Fruit fly (Drosophila melanogaster) whole organism, pupa: ENCODE measurements around the gene hook.

Experiments used
- CG10348 ChIP-seq: fragments of 200-800 bp; sonication (Bioruptor generic); IDR thresholded peaks from 2 replicates; pipeline ENCODE4 v1.3.6; 2022; ENCODE audit warnings: missing biosample characterization, missing genetic modification characterization
- CG12605 ChIP-seq: fragments of 200-800 bp; sonication (Bioruptor generic); IDR thresholded peaks from 2 replicates; pipeline ENCODE4 v1.3.6; 2022; ENCODE audit warnings: missing biosample characterization, missing genetic modification characterization
- CG13204 ChIP-seq: fragments of 200-800 bp; sonication (Bioruptor generic); optimal IDR thresholded peaks from 2 replicates; lab custom pipeline; 2018; ENCODE audit warnings: missing biosample characterization, mild to moderate bottlenecking, missing genetic modification characterization, moderate library complexity
- CG14655 ChIP-seq: fragments of 200-800 bp; sonication (Bioruptor generic); optimal IDR thresholded peaks from 3 replicates; lab custom pipeline; 2017; ENCODE audit warnings: mild to moderate bottlenecking, missing biosample characterization, missing genetic modification reagents, missing genetic modification characterization
- CG15710 ChIP-seq: fragments of 200-800 bp; sonication (Bioruptor generic); optimal IDR thresholded peaks from 2 replicates; lab custom pipeline; 2018; ENCODE audit warnings: missing biosample characterization, mild to moderate bottlenecking, missing genetic modification characterization, moderate library complexity
- CG17806 ChIP-seq: fragments of 200-800 bp; sonication (Bioruptor generic); optimal IDR thresholded peaks from 2 replicates; lab custom pipeline; 2018; ENCODE audit warnings: missing biosample characterization, mild to moderate bottlenecking, missing genetic modification characterization, moderate library complexity
- CG32121 ChIP-seq: fragments of 200-800 bp; sonication (Bioruptor generic); IDR thresholded peaks from 2 replicates; pipeline ENCODE4 v1.3.6; 2022; ENCODE audit warnings: missing biosample characterization, missing genetic modification characterization
- CG34367 ChIP-seq: fragments of 200-800 bp; sonication (Bioruptor generic); optimal IDR thresholded peaks from 2 replicates; lab custom pipeline; 2018; ENCODE audit warnings: missing biosample characterization, mild to moderate bottlenecking, missing genetic modification characterization
- CG4496 ChIP-seq: fragments of 200-800 bp; sonication (Bioruptor generic); IDR thresholded peaks from 3 replicates; pipeline ENCODE4 v1.3.6; 2022; ENCODE audit warnings: missing biosample characterization, missing genetic modification characterization
- CG8159 ChIP-seq: fragments of 200-800 bp; sonication (Bioruptor generic); optimal IDR thresholded peaks from 3 replicates; lab custom pipeline; 2018; ENCODE audit warnings: missing biosample characterization, mild to moderate bottlenecking, missing genetic modification characterization, moderate library complexity
- CG8301 ChIP-seq: fragments of 200-800 bp; sonication (Bioruptor generic); optimal IDR thresholded peaks from 2 replicates; lab custom pipeline; 2018; ENCODE audit warnings: missing biosample characterization, mild to moderate bottlenecking, missing genetic modification characterization
- CG9948 ChIP-seq: fragments of 200-800 bp; sonication (Bioruptor generic); optimal IDR thresholded peaks from 2 replicates; lab custom pipeline; 2018; ENCODE audit warnings: missing biosample characterization, mild to moderate bottlenecking, missing genetic modification characterization, moderate library complexity
- D1 ChIP-seq: fragments of 200-800 bp; sonication (Bioruptor generic); optimal IDR thresholded peaks from 2 replicates; lab custom pipeline; 2018; ENCODE audit warnings: missing biosample characterization, mild to moderate bottlenecking, missing genetic modification characterization, moderate library complexity
- EcR ChIP-seq: fragments of 200-800 bp; sonication (Bioruptor generic); optimal IDR thresholded peaks from 3 replicates; lab custom pipeline; 2019; ENCODE audit warnings: missing biosample characterization, missing genetic modification characterization, mild to moderate bottlenecking, moderate library complexity, missing genetic modification reagents
- Ets98B ChIP-seq: fragments of 200-800 bp; sonication (Bioruptor generic); IDR thresholded peaks from 2 replicates; pipeline ENCODE4 v1.3.6; 2022; ENCODE audit warnings: missing biosample characterization, missing genetic modification characterization
- Pif1A ChIP-seq: fragments of 200-800 bp; sonication (Bioruptor generic); optimal IDR thresholded peaks from 3 replicates; lab custom pipeline; 2016; ENCODE audit warnings: missing biosample characterization, missing genetic modification characterization
- Pif1B ChIP-seq: fragments of 200-800 bp; sonication (Bioruptor generic); optimal IDR thresholded peaks from 3 replicates; lab custom pipeline; 2016; ENCODE audit warnings: missing biosample characterization, missing genetic modification characterization
- Snoo ChIP-seq: fragments of 200-800 bp; sonication (Bioruptor generic); optimal IDR thresholded peaks from 3 replicates; lab custom pipeline; 2017; ENCODE audit warnings: missing biosample characterization, mild to moderate bottlenecking, missing genetic modification characterization, inconsistent platforms
- fd96Ca ChIP-seq: fragments of 200-800 bp; sonication (Bioruptor generic); IDR thresholded peaks from 3 replicates; pipeline ENCODE4 v1.3.6; 2022; ENCODE audit warnings: missing biosample characterization, missing genetic modification characterization
- gl ChIP-seq: fragments of 200-800 bp; sonication (Bioruptor generic); optimal IDR thresholded peaks from 2 replicates; lab custom pipeline; 2018; ENCODE audit warnings: missing biosample characterization, mild to moderate bottlenecking, missing genetic modification characterization
- rn ChIP-seq: fragments of 200-800 bp; sonication (Bioruptor generic); IDR thresholded peaks from 2 replicates; pipeline ENCODE4 v1.3.6; 2022; ENCODE audit warnings: missing biosample characterization, missing genetic modification characterization

Gene hook

dm6 chr2L:19012776-19013328 is 20.4 kb downstream of the hook start:
- no peak for TF ChIP-seq CG32121 (GFP tag; lab: Robert Waterston, UW)
- TF ChIP-seq CG13204, result peak; percentile 64

DNA sequence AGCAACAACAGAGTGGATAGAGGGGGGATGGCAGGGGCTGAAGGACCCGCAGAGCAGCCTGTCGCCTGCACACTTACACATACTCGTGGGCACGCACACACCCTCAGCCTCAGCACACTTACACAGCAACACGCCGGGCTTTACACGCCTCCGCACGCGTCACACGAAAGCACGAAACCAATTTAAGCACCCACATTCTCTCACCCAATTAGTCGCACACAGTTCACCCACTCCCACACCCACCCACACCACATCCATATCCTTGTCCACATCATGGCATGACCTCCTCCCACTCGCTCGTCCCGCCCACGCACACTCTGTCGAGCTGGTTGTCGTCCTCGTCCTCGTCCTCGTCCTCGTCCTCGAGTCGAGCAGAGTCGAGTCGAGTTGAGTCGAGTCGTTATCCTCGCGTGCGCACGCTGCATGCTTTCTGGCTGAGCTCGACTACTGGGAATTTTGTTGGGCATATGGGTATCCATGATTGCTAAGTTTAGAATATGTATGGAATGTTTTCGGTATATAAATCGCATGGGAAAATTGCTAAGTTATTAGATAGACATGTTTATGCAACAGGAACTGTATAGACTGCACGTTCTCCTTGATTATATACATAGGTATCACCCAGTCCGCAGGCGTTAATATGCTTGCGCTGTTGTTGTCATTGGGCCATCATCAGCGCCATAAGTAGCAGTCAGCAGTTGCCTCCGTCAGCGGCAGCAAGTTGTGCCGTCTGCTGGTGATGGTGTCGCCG is 21.2 kb downstream of the hook start:
- peak; percentile 74 for TF ChIP-seq CG17806 (tag; lab: Kevin White, UChicago)
- peak; percentile 54; the same call in 1 of the 2 replicates for TF ChIP-seq CG12605 (GFP tag; lab: Robert Waterston, UW)
- TF ChIP-seq D1 (tag; lab: Kevin White, UChicago), result no peak
- peak; percentile 42 for TF ChIP-seq Pif1B (GFP tag; lab: Kevin White, UChicago)
- TF ChIP-seq Pif1A (GFP tag; lab: Kevin White, UChicago), result peak; percentile 76
- peak; percentile 81 for TF ChIP-seq fd96Ca (GFP tag; lab: Robert Waterston, UW)
- TF ChIP-seq CG32121 (GFP tag; lab: Robert Waterston, UW), result peak; percentile 76
- TF ChIP-seq CG8159, result peak; percentile 80
- TF ChIP-seq CG34367 (tag; lab: Kevin White, UChicago), result peak; percentile 75
- TF ChIP-seq EcR, result no peak
- TF ChIP-seq CG10348, result peak; percentile 32; the same call in 1 of the 2 replicates
- 0 out of 2 replicates have a peak, but pooled peaks have one; percentile 34 for TF ChIP-seq rn
- TF ChIP-seq gl, result peak; percentile 46
- TF ChIP-seq CG8301 (tag; lab: Kevin White, UChicago), result peak; percentile 61
- peak; percentile 66 for TF ChIP-seq CG9948 (tag; lab: Kevin White, UChicago)
- TF ChIP-seq CG4496 (GFP tag; lab: Robert Waterston, UW), result peak; percentile 67; the same call in 2 of the 3 replicates
- TF ChIP-seq Snoo, result peak; percentile 48
- TF ChIP-seq CG13204, result peak; percentile 61
- peak; percentile 62; the same call in 1 of the 2 replicates for TF ChIP-seq Ets98B (GFP tag; lab: Robert Waterston, UW)
- TF ChIP-seq CG14655 (GFP tag; lab: Kevin White, UChicago), result peak; percentile 69
- TF ChIP-seq CG15710 (tag; lab: Kevin White, UChicago), result peak; percentile 76

DNA sequence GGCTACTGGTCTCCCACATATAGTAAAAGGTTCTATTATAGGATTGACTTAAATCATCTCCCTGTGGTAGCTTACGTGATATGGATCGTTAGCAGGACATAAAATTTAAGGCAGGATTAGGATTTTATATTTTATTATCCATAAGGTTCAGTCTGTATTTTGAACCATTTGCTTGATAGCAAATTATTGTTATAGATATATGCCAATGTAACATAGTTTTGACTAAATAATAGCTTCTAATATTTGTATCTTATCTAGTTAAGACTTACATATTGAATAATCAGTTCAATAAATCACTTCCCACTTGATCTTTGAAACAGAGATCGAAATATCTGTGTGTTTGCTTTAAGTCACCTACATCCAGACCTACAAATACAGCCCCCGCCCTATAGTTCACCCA is 22.7 kb downstream of the hook start, which contains the start of gene robl37BC:
Gene robl37BC (plus strand): TSS at position 301 of the 400 bp plus-strand sequence.
- no peak for TF ChIP-seq CG17806 (tag; lab: Kevin White, UChicago)
- TF ChIP-seq Ets98B (GFP tag; lab: Robert Waterston, UW), result no peak
- TF ChIP-seq CG10348, result no peak
- TF ChIP-seq Pif1B (GFP tag; lab: Kevin White, UChicago), result no peak
- no peak for TF ChIP-seq CG15710 (tag; lab: Kevin White, UChicago)
- no peak for TF ChIP-seq EcR
- TF ChIP-seq gl, result no peak
- no peak for TF ChIP-seq CG34367 (tag; lab: Kevin White, UChicago)

DNA sequence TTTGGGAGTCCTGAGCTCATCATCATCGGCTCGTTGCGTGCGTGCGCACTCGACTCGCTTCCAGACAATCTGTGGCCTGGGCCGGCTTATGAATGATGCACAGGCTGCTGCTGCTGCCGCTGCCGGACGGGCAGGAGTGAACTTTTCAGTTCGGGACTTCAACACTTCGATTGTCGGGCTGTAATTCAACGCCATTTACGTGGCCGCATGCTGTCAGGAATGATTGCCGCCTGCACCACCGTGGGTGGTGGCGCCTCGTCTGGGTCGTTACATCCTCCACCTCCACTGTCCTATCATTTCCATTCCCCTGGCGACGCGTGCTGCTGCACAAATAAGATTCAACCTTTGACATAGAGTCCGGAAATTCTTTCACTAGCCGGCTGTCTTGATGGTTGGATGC is 23.3 kb downstream of the hook start:
- no peak for TF ChIP-seq gl
- no peak for TF ChIP-seq Pif1A (GFP tag; lab: Kevin White, UChicago)
- TF ChIP-seq, all 21 proteins: peak for 0

DNA sequence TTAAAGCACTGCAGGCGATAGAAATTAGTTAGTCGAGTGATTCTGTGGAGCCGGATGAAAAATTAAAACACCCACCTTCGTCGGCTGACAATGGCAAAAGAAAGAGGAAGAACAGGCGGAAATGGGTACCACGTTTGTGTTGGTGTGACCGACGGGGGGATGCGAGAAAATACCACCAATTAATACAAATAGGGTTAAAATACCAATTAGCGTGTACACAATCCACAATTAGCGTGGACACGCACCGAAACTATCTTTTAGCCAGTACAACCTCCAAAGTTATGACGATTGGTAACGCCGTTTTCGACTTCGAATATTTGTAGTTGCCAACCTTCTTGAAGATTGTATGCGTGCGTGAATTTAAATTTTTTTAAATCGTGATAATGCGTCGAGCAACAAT is 24.2 kb downstream of the hook start, which contains the start of gene RpL30:
Gene RpL30 (minus strand): TSS at position 177 of the 400 bp plus-strand sequence.
- TF ChIP-seq D1 (tag; lab: Kevin White, UChicago) (no peak), CG9948 (tag; lab: Kevin White, UChicago) (peak; percentile 31), CG14655 (GFP tag; lab: Kevin White, UChicago) (peak; percentile 51), gl (peak; percentile 76), CG10348 (no peak), CG13204 (peak; percentile 79), Pif1B (GFP tag; lab: Kevin White, UChicago) (peak; percentile 63), CG4496 (GFP tag; lab: Robert Waterston, UW) (peak; percentile 83), CG15710 (tag; lab: Kevin White, UChicago) (peak; percentile 60), CG32121 (GFP tag; lab: Robert Waterston, UW) (peak; percentile 60; the same call in 1 of the 2 replicates), Pif1A (GFP tag; lab: Kevin White, UChicago) (peak; percentile 71), CG17806 (tag; lab: Kevin White, UChicago) (peak; percentile 44), Snoo (peak; percentile 90), rn (peak; percentile 40; the same call in 1 of the 2 replicates), Ets98B (GFP tag; lab: Robert Waterston, UW) (peak; percentile 78), EcR (peak; percentile 31), fd96Ca (GFP tag; lab: Robert Waterston, UW) (no peak; the same call in 2 of the 3 replicates), CG12605 (GFP tag; lab: Robert Waterston, UW) (peak; percentile 91), CG8301 (tag; lab: Kevin White, UChicago) (peak; percentile 56), CG34367 (tag; lab: Kevin White, UChicago) (peak; percentile 79), CG8159 (peak; percentile 66)

dm6 chr2L:19002959-19003371 is 30.3 kb downstream of the hook start, which contains the start of gene CG31793:
TSS of gene CG31793 (plus strand) at chr2L:19003367.
- TF ChIP-seq CG32121 (GFP tag; lab: Robert Waterston, UW) (peak; percentile 63), Snoo (peak; percentile 9), CG34367 (tag; lab: Kevin White, UChicago) (peak; percentile 32), CG9948 (tag; lab: Kevin White, UChicago) (peak; percentile 43), D1 (tag; lab: Kevin White, UChicago) (peak; percentile 84), CG17806 (tag; lab: Kevin White, UChicago) (peak; percentile 64), CG15710 (tag; lab: Kevin White, UChicago) (no peak), rn (0 out of 2 replicates have a peak, but pooled peaks have one; percentile 25), CG10348 (no peak), CG12605 (GFP tag; lab: Robert Waterston, UW) (no peak; the same call in 1 of the 2 replicates), CG8159 (peak; percentile 98), Pif1A (GFP tag; lab: Kevin White, UChicago) (no peak), Ets98B (GFP tag; lab: Robert Waterston, UW) (peak; percentile 60; the same call in 1 of the 2 replicates), CG4496 (GFP tag; lab: Robert Waterston, UW) (peak; percentile 80), gl (no peak), fd96Ca (GFP tag; lab: Robert Waterston, UW) (no peak), CG13204 (no peak), CG8301 (tag; lab: Kevin White, UChicago) (peak; percentile 61), EcR (no peak), Pif1B (GFP tag; lab: Kevin White, UChicago) (peak; percentile 71), CG14655 (GFP tag; lab: Kevin White, UChicago) (peak; percentile 67)
